Worm (Caenorhabditis elegans): ENCODE data around the gene srh-32.
A peak's percentile ranks its signal among the peaks of the same experiment; 100 is the strongest.

Gene srh-32

ce11 chrV:17659228-17659627, 41.8 kb upstream of the srh-32 start, which contains the start of gene fbxa-108 (continued):
- no peak for TF ChIP-seq lin-39 (tag; optimal IDR thresholded peaks at IDR 0.05)
- no peak for TF ChIP-seq daf-12 (tag; optimal IDR thresholded peaks at IDR 0.05)
- TF ChIP-seq arid-1 (GFP tag; conservative IDR thresholded peaks at IDR 0.05) = no peak
- peak; percentile 48 for TF ChIP-seq nhr-10 (tag; optimal IDR thresholded peaks at IDR 0.05)
- TF ChIP-seq F37D6.2 (tag; optimal IDR thresholded peaks at IDR 0.05) = no peak
- TF ChIP-seq nhr-28 (tag; optimal IDR thresholded peaks at IDR 0.05) = peak; percentile 94
- no peak for TF ChIP-seq hmg-1.1 (GFP tag; IDR thresholded peaks at IDR 0.05)
- no peak for TF ChIP-seq egl-43 (GFP tag; IDR thresholded peaks at IDR 0.05)
- no peak for TF ChIP-seq T20F7.1 (GFP tag; optimal IDR thresholded peaks at IDR 0.05)
- no peak for TF ChIP-seq nhr-76 (tag; optimal IDR thresholded peaks at IDR 0.05)
- no peak for TF ChIP-seq zag-1 (tag; optimal IDR thresholded peaks at IDR 0.05)
- no peak for TF ChIP-seq T26A8.4 (GFP tag; IDR thresholded peaks at IDR 0.05)
- peak; percentile 90 for TF ChIP-seq nhr-77 (tag; optimal IDR thresholded peaks at IDR 0.05)
- no peak for TF ChIP-seq dmd-8 (GFP tag; IDR thresholded peaks at IDR 0.05)
- TF ChIP-seq snpc-1.2 (GFP tag; IDR thresholded peaks at IDR 0.05) = no peak
- no peak for TF ChIP-seq snpc-4 (tag; optimal IDR thresholded peaks at IDR 0.05)
- TF ChIP-seq lin-29 (GFP tag; IDR thresholded peaks at IDR 0.05) = no peak
- TF ChIP-seq mxl-2 (GFP tag; conservative IDR thresholded peaks at IDR 0.05) = peak; percentile 87
- TF ChIP-seq spr-3 (GFP tag; optimal IDR thresholded peaks at IDR 0.05) = no peak
- TF ChIP-seq duxl-1 (tag; optimal IDR thresholded peaks at IDR 0.05; ENCODE audit: poor library complexity) = no peak
- no peak for TF ChIP-seq ctbp-1 (GFP tag; IDR thresholded peaks at IDR 0.05)
- TF ChIP-seq nhr-102 (tag; optimal IDR thresholded peaks at IDR 0.05) = peak; percentile 78
- no peak for TF ChIP-seq R02D3.7 (tag; optimal IDR thresholded peaks at IDR 0.05)
- TF ChIP-seq Y105C5A.15 (GFP tag; IDR thresholded peaks at IDR 0.05) = no peak
- no peak for TF ChIP-seq nhr-41 (GFP tag; IDR thresholded peaks at IDR 0.05)
- no peak for TF ChIP-seq set-16 (GFP tag; IDR thresholded peaks at IDR 0.05)
- no peak for TF ChIP-seq vab-7 (GFP tag; IDR thresholded peaks at IDR 0.05)
- no peak for TF ChIP-seq gei-8 (GFP tag; optimal IDR thresholded peaks at IDR 0.05)
- TF ChIP-seq unc-39 (tag; optimal IDR thresholded peaks at IDR 0.05) = no peak
- TF ChIP-seq mdl-1 (tag; optimal IDR thresholded peaks at IDR 0.05) = peak in 1 of 2 experiments; percentile 32
- TF ChIP-seq sdz-12 (GFP tag; optimal IDR thresholded peaks at IDR 0.05) = no peak
- TF ChIP-seq dve-1 (tag; optimal IDR thresholded peaks at IDR 0.05; ENCODE audit: insufficient read depth) = peak; percentile 93
- TF ChIP-seq lin-38 (GFP tag; IDR thresholded peaks at IDR 0.05) = no peak
- TF ChIP-seq lin-15B (tag; optimal IDR thresholded peaks at IDR 0.05) = no peak
- no peak for TF ChIP-seq nhr-111 (GFP tag; optimal IDR thresholded peaks at IDR 0.05)
- TF ChIP-seq nhr-6 (tag; optimal IDR thresholded peaks at IDR 0.05) = peak; percentile 66
- TF ChIP-seq zfp-2 (tag; optimal IDR thresholded peaks at IDR 0.05) = no peak
- no peak for TF ChIP-seq saeg-2 (GFP tag; IDR thresholded peaks at IDR 0.05)
- peak; percentile 64; the same call in 1 of the 2 replicates for TF ChIP-seq tra-1 (GFP tag; IDR thresholded peaks at IDR 0.05)
- TF ChIP-seq lin-13 (GFP tag; optimal IDR thresholded peaks at IDR 0.05) = peak; percentile 16
- no peak for TF ChIP-seq dpl-1 (GFP tag; optimal IDR thresholded peaks at IDR 0.05)
- TF ChIP-seq ceh-62 (tag; optimal IDR thresholded peaks at IDR 0.05) = no peak
- no peak for TF ChIP-seq egl-27 (tag; optimal IDR thresholded peaks at IDR 0.05)
- peak; percentile 89 for TF ChIP-seq hlh-11 (tag; optimal IDR thresholded peaks at IDR 0.05)
- peak; percentile 47 for TF ChIP-seq jun-1 (tag; optimal IDR thresholded peaks at IDR 0.05)
- no peak for TF ChIP-seq madf-5 (GFP tag; IDR thresholded peaks at IDR 0.05)
- TF ChIP-seq ceh-28 (tag; optimal IDR thresholded peaks at IDR 0.05) = no peak
- no peak for TF ChIP-seq daf-19 (GFP tag; conservative IDR thresholded peaks at IDR 0.05)
- TF ChIP-seq lsy-2 (tag; optimal IDR thresholded peaks at IDR 0.05) = peak in 1 of 2 experiments; percentile 44
- peak; percentile 97 for TF ChIP-seq dmd-6 (GFP tag; IDR thresholded peaks at IDR 0.05)
- peak; percentile 94 for TF ChIP-seq aha-1 (tag)
- no peak for TF ChIP-seq ztf-7 (tag; optimal IDR thresholded peaks at IDR 0.05)
- no peak for TF ChIP-seq attf-4 (tag; optimal IDR thresholded peaks at IDR 0.05)
